Fruit fly (Drosophila melanogaster) whole organism, adult: Measurements from ENCODE around the gene Ccdc39.

Experiments used
- CG11617 ChIP-seq: fragments of 200-800 bp; sonication (Bioruptor generic); optimal IDR thresholded peaks from 2 replicates; lab custom pipeline; 2017; ENCODE audit warnings: mild to moderate bottlenecking, missing biosample characterization, missing genetic modification reagents, missing genetic modification characterization
- CG1620 ChIP-seq: fragments of 200-800 bp; sonication (Bioruptor generic); optimal IDR thresholded peaks from 2 replicates; lab custom pipeline; 2016; ENCODE audit warnings: missing biosample characterization, missing genetic modification characterization
- CG5204 ChIP-seq: fragments of 200-800 bp; sonication (Bioruptor generic); optimal IDR thresholded peaks from 2 replicates; lab custom pipeline; 2016; ENCODE audit warnings: missing biosample characterization, missing genetic modification characterization
- CG7045 ChIP-seq: fragments of 200-800 bp; sonication (Bioruptor generic); optimal IDR thresholded peaks from 2 replicates; lab custom pipeline; 2017; ENCODE audit warnings: missing biosample characterization, mild to moderate bottlenecking, missing genetic modification characterization
- Crg-1 ChIP-seq: fragments of 200-800 bp; sonication (Bioruptor generic); optimal IDR thresholded peaks from 2 replicates; lab custom pipeline; 2016; ENCODE audit warnings: missing biosample characterization, missing genetic modification characterization
- Hr96 ChIP-seq: fragments of 200-800 bp; sonication (Bioruptor generic); optimal IDR thresholded peaks from 2 replicates; lab custom pipeline; 2016; ENCODE audit warnings: missing biosample characterization, missing genetic modification characterization
- ovo ChIP-seq: fragments of 200-800 bp; sonication (Bioruptor generic); optimal IDR thresholded peaks from 2 replicates; lab custom pipeline; 2016; ENCODE audit warnings: missing biosample characterization, missing genetic modification characterization
- tj ChIP-seq: fragments of 200-800 bp; sonication (Bioruptor generic); optimal IDR thresholded peaks from 3 replicates; lab custom pipeline; 2017; ENCODE audit warnings: missing biosample characterization, mild to moderate bottlenecking, missing genetic modification characterization, moderate library complexity

DNA sequence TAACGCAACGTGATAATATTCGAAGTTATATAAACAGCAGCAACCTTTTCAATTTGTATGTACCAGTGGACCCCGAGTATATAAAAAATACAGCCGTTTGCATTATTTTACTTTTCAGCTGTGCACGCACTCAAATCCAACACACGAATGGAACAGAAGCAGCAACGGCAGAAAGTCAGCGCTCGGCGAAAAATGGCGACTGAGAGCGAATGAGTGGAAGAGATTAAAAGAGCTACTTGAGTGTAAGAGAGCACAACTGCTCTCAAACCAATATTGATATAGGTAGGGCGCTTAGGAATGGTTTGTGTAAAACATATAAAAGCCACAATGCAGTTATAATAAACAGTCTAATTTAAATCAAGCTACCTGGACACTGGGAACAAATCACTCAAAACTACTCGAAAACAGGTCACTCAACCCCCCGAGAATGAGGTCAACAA is 21.8 kb upstream of the Ccdc39 start:
- peak; percentile 43 for TF ChIP-seq CG1620
- TF ChIP-seq CG5204 (GFP tag; lab: Kevin White, UChicago) = peak; percentile 46
- peak; percentile 47 for TF ChIP-seq Hr96 (GFP tag; lab: Kevin White, UChicago)
- TF ChIP-seq tj (GFP tag; lab: Kevin White, UChicago) = peak; percentile 84
- peak; percentile 60 for TF ChIP-seq CG11617 (GFP tag; lab: Kevin White, UChicago)
- peak; percentile 78 for TF ChIP-seq Crg-1
- no peak for TF ChIP-seq ovo (GFP tag; lab: Kevin White, UChicago)
- peak; percentile 41 for TF ChIP-seq CG7045
